Worm (Caenorhabditis elegans) whole organism, L2 larva: ENCODE results near the gene W01C8.1.

ENCODE experiments used
- C34F6.9 ChIP-seq: fragments of 150-350 bp; optimal IDR thresholded peaks from 2 replicates; lab custom pipeline; 2014; ENCODE audit warnings: missing biosample characterization, missing genetic modification characterization
- F13H6.1 ChIP-seq: sonication (generic microtip); optimal IDR thresholded peaks from 2 replicates; lab custom pipeline; 2016; ENCODE audit warnings: missing genetic modification characterization, missing compliant biosample characterization
- R02D3.7 ChIP-seq: fragments of 150-350 bp; optimal IDR thresholded peaks from 2 replicates; lab custom pipeline; 2014; ENCODE audit warnings: missing biosample characterization, missing genetic modification characterization
- Y55F3AM.14 ChIP-seq: fragments of 200-800 bp; sonication (Bioruptor generic); optimal IDR thresholded peaks from 2 replicates; lab custom pipeline; 2018; ENCODE audit warnings: mild to moderate bottlenecking, missing genetic modification characterization, missing compliant biosample characterization
- ZK546.5 ChIP-seq: sonication (generic microtip); optimal IDR thresholded peaks from 2 replicates; lab custom pipeline; 2017; ENCODE audit warnings: missing biosample characterization, missing genetic modification characterization
- alr-1 ChIP-seq: fragments of 150-350 bp; optimal IDR thresholded peaks from 2 replicates; lab custom pipeline; 2014; ENCODE audit warnings: missing biosample characterization, missing genetic modification characterization
- aly-2 ChIP-seq: fragments of 150-350 bp; optimal IDR thresholded peaks from 2 replicates; lab custom pipeline; 2014; ENCODE audit warnings: missing biosample characterization, missing genetic modification characterization
- ama-1 ChIP-seq: fragments of 150-350 bp; optimal IDR thresholded peaks from 2 replicates; lab custom pipeline; 2018; ENCODE audit warnings: inconsistent platforms
- blmp-1 ChIP-seq: sonication (generic microtip); optimal IDR thresholded peaks from 2 replicates; lab custom pipeline; 2017; ENCODE audit warnings: missing genetic modification characterization, mild to moderate bottlenecking, missing compliant biosample characterization, antibody characterized with exemption, moderate library complexity; ENCODE audit not compliant: insufficient read depth
- ceh-16 ChIP-seq: fragments of 150-350 bp; optimal IDR thresholded peaks from 2 replicates; lab custom pipeline; 2014; ENCODE audit warnings: missing biosample characterization, missing genetic modification characterization
- ceh-82 ChIP-seq: fragments of 150-350 bp; optimal IDR thresholded peaks from 2 replicates; lab custom pipeline; 2014; ENCODE audit warnings: missing biosample characterization, missing genetic modification characterization
- crh-2 ChIP-seq: sonication (generic microtip); optimal IDR thresholded peaks from 2 replicates; lab custom pipeline; 2017; ENCODE audit warnings: missing biosample characterization, missing genetic modification characterization
- dmd-4 ChIP-seq: sonication (generic microtip); optimal IDR thresholded peaks from 2 replicates; lab custom pipeline; 2017; ENCODE audit warnings: missing biosample characterization, missing genetic modification characterization
- egl-27 ChIP-seq: sonication (generic microtip); optimal IDR thresholded peaks from 3 replicates; lab custom pipeline; 2017; ENCODE audit warnings: missing biosample characterization, missing genetic modification reagents, missing genetic modification characterization
- elt-1 ChIP-seq: fragments of 150-350 bp; optimal IDR thresholded peaks from 2 replicates; lab custom pipeline; 2014; ENCODE audit warnings: missing biosample characterization, missing genetic modification characterization
- elt-3 ChIP-seq: sonication (generic microtip); optimal IDR thresholded peaks from 2 replicates; lab custom pipeline; 2017; ENCODE audit warnings: missing biosample characterization, missing genetic modification characterization
- fos-1 ChIP-seq: fragments of 150-350 bp; optimal IDR thresholded peaks from 2 replicates; lab custom pipeline; 2014; ENCODE audit warnings: missing biosample characterization, missing genetic modification characterization
- gmeb-1 ChIP-seq: fragments of 150-350 bp; optimal IDR thresholded peaks from 2 replicates; lab custom pipeline; 2014; ENCODE audit warnings: missing biosample characterization, missing genetic modification characterization
- lin-11 ChIP-seq: fragments of 150-350 bp; sonication (generic microtip); optimal IDR thresholded peaks from 2 replicates; lab custom pipeline; 2014; ENCODE audit warnings: missing biosample characterization, missing genetic modification characterization, inconsistent platforms, mixed read lengths
- lin-13 ChIP-seq: fragments of 150-350 bp; optimal IDR thresholded peaks from 2 replicates; lab custom pipeline; 2014; ENCODE audit warnings: missing biosample characterization, missing genetic modification reagents, missing genetic modification characterization
- lin-39 ChIP-seq: fragments of 150-350 bp; optimal IDR thresholded peaks from 2 replicates; lab custom pipeline; 2014; ENCODE audit warnings: missing biosample characterization, missing genetic modification reagents, missing genetic modification characterization
- lsy-2 ChIP-seq, 2 experiments: fragments of 150-350 bp in 1 of 2; sonication (generic microtip) in 1 of 2; optimal IDR thresholded peaks; 2 replicates each; lab custom pipeline; 2014 to 2017; ENCODE audit warnings: missing biosample characterization in 2 of 2, missing genetic modification characterization in 2 of 2
- mab-5 ChIP-seq: fragments of 150-350 bp; optimal IDR thresholded peaks from 2 replicates; lab custom pipeline; 2014; ENCODE audit warnings: missing biosample characterization, missing genetic modification characterization
- mbf-1 ChIP-seq: sonication (generic microtip); optimal IDR thresholded peaks from 2 replicates; lab custom pipeline; 2017; ENCODE audit warnings: missing biosample characterization, missing genetic modification characterization
- mdl-1 ChIP-seq, 2 experiments: fragments of 150-350 bp in 1 of 2; sonication (generic microtip) in 1 of 2; optimal IDR thresholded peaks; 2 replicates each; lab custom pipeline; 2017; ENCODE audit warnings: missing biosample characterization in 2 of 2, missing genetic modification characterization in 2 of 2
- nhr-10 ChIP-seq: sonication (generic microtip); optimal IDR thresholded peaks from 2 replicates; lab custom pipeline; 2017; ENCODE audit warnings: missing biosample characterization, missing genetic modification characterization
- nhr-11 ChIP-seq: fragments of 150-350 bp; optimal IDR thresholded peaks from 2 replicates; lab custom pipeline; 2014; ENCODE audit warnings: missing biosample characterization, missing genetic modification characterization
- nhr-12 ChIP-seq: fragments of 150-350 bp; optimal IDR thresholded peaks from 2 replicates; lab custom pipeline; 2014; ENCODE audit warnings: missing biosample characterization, missing genetic modification characterization
- nhr-129 ChIP-seq: fragments of 150-350 bp; optimal IDR thresholded peaks from 2 replicates; lab custom pipeline; 2014; ENCODE audit warnings: missing biosample characterization, missing genetic modification characterization
- nhr-21 ChIP-seq: fragments of 150-350 bp; optimal IDR thresholded peaks from 2 replicates; lab custom pipeline; 2014; ENCODE audit warnings: missing biosample characterization, missing genetic modification characterization
- nhr-23 ChIP-seq: fragments of 150-350 bp; optimal IDR thresholded peaks from 2 replicates; lab custom pipeline; 2014; ENCODE audit warnings: missing biosample characterization, missing genetic modification reagents, missing genetic modification characterization
- nhr-237 ChIP-seq: fragments of 150-350 bp; optimal IDR thresholded peaks from 2 replicates; lab custom pipeline; 2014; ENCODE audit warnings: missing biosample characterization, missing genetic modification characterization
- nhr-25 ChIP-seq: fragments of 150-350 bp; sonication (generic microtip); optimal IDR thresholded peaks from 3 replicates; lab custom pipeline; 2014; ENCODE audit warnings: missing biosample characterization, missing genetic modification characterization
- nhr-6 ChIP-seq: fragments of 150-350 bp; optimal IDR thresholded peaks from 2 replicates; lab custom pipeline; 2014; ENCODE audit warnings: missing biosample characterization, missing genetic modification characterization
- nhr-77 ChIP-seq: fragments of 150-350 bp; optimal IDR thresholded peaks from 2 replicates; lab custom pipeline; 2014; ENCODE audit warnings: missing biosample characterization, missing genetic modification characterization
- peb-1 ChIP-seq: fragments of 150-350 bp; optimal IDR thresholded peaks from 2 replicates; lab custom pipeline; 2014; ENCODE audit warnings: missing biosample characterization, missing genetic modification characterization
- sem-4 ChIP-seq: fragments of 150-350 bp; optimal IDR thresholded peaks from 2 replicates; lab custom pipeline; 2014; ENCODE audit warnings: missing biosample characterization, missing genetic modification reagents, missing genetic modification characterization
- skn-1 ChIP-seq: sonication (generic microtip); optimal IDR thresholded peaks from 2 replicates; lab custom pipeline; 2017; ENCODE audit warnings: missing biosample characterization, missing genetic modification characterization
- sma-3 ChIP-seq: sonication (generic microtip); optimal IDR thresholded peaks from 2 replicates; lab custom pipeline; 2016; ENCODE audit warnings: missing genetic modification reagents, missing genetic modification characterization, missing compliant biosample characterization
- sma-9 ChIP-seq, 2 experiments: fragments of 150-350 bp in 1 of 2; sonication (generic microtip) in 1 of 2; optimal IDR thresholded peaks; 2 replicates each; lab custom pipeline; 2014 to 2016; ENCODE audit warnings: missing genetic modification characterization in 2 of 2, mild to moderate bottlenecking in 1 of 2, missing biosample characterization in 1 of 2, missing compliant biosample characterization in 1 of 2, missing genetic modification reagents in 1 of 2, moderate library complexity in 1 of 2
- snpc-4 ChIP-seq: fragments of 150-350 bp; optimal IDR thresholded peaks from 2 replicates; lab custom pipeline; 2014; ENCODE audit warnings: missing biosample characterization, missing genetic modification characterization
- unc-39 ChIP-seq: fragments of 150-350 bp; optimal IDR thresholded peaks from 2 replicates; lab custom pipeline; 2014; ENCODE audit warnings: missing biosample characterization, missing genetic modification characterization
- unc-55 ChIP-seq: fragments of 150-350 bp; sonication (generic microtip); optimal IDR thresholded peaks from 3 replicates; lab custom pipeline; 2014; ENCODE audit warnings: missing biosample characterization, missing genetic modification reagents, missing genetic modification characterization
- unc-62 ChIP-seq: fragments of 150-350 bp; optimal IDR thresholded peaks from 2 replicates; lab custom pipeline; 2014; ENCODE audit warnings: missing biosample characterization, missing genetic modification reagents, missing genetic modification characterization
- zag-1 ChIP-seq: fragments of 150-350 bp; optimal IDR thresholded peaks from 2 replicates; lab custom pipeline; 2014; ENCODE audit warnings: missing biosample characterization, missing genetic modification characterization
- ztf-1 ChIP-seq: fragments of 200-800 bp; sonication (Bioruptor generic); conservative IDR thresholded peaks from 2 replicates; pipeline ENCODE4 v1.3.6; 2022; ENCODE audit warnings: missing genetic modification characterization, missing compliant biosample characterization
- ztf-11 ChIP-seq: sonication (generic microtip); optimal IDR thresholded peaks from 2 replicates; lab custom pipeline; 2017; ENCODE audit warnings: missing biosample characterization, missing genetic modification characterization
- ztf-4 ChIP-seq: fragments of 150-350 bp; optimal IDR thresholded peaks from 2 replicates; lab custom pipeline; 2014; ENCODE audit warnings: missing biosample characterization, missing genetic modification characterization

W01C8.1 gene

ce11 chrX:5653813-5654212, 38.4 kb upstream of the W01C8.1 start, which contains the start of gene T22B7.7:
Gene T22B7.7, minus strand, starts transcription at chrX:5654074.
- TF ChIP-seq ama-1 (lab: Kevin White, UChicago): no peak
- peak; percentile 19 for TF ChIP-seq fos-1 (tag; lab: Kevin White, UChicago)
- TF ChIP-seq gmeb-1 (tag; lab: Kevin White, UChicago): no peak
- TF ChIP-seq unc-39 (tag; lab: Kevin White, UChicago): no peak
- TF ChIP-seq nhr-12 (tag; lab: Kevin White, UChicago): no peak
- TF ChIP-seq unc-62 (GFP tag; lab: Kevin White, UChicago): no peak
- TF ChIP-seq R02D3.7 (tag; lab: Kevin White, UChicago): no peak
- TF ChIP-seq dmd-4 (tag; lab: Kevin White, UChicago): no peak
- no peak for TF ChIP-seq nhr-10 (tag; lab: Kevin White, UChicago)
- no peak for TF ChIP-seq unc-55
- TF ChIP-seq aly-2 (tag; lab: Kevin White, UChicago): no peak
- TF ChIP-seq ceh-16 (tag; lab: Kevin White, UChicago): no peak
- no peak for TF ChIP-seq zag-1 (tag; lab: Kevin White, UChicago)
- peak; percentile 71 for TF ChIP-seq Y55F3AM.14 (GFP tag; lab: Kevin White, UChicago)
- TF ChIP-seq crh-2: no peak
- no peak for TF ChIP-seq mbf-1 (tag; lab: Kevin White, UChicago)
- TF ChIP-seq F13H6.1 (tag; lab: Kevin White, UChicago): peak; percentile 67
- peak; percentile 25 for TF ChIP-seq egl-27 (tag; lab: Kevin White, UChicago)
- TF ChIP-seq snpc-4 (tag; lab: Kevin White, UChicago): no peak
- TF ChIP-seq nhr-129 (tag; lab: Kevin White, UChicago): no peak
- no peak for TF ChIP-seq elt-3
- peak; percentile 47 for TF ChIP-seq sma-9 (GFP tag; optimal IDR thresholded peaks at IDR 0.05; lab: Kevin White, UChicago)
- no peak for TF ChIP-seq sma-9 (tag; optimal IDR thresholded peaks at IDR 0.05; lab: Kevin White, UChicago)
- no peak for TF ChIP-seq alr-1 (tag; lab: Kevin White, UChicago)
- no peak for TF ChIP-seq blmp-1 (tag; lab: Kevin White, UChicago)
- no peak for TF ChIP-seq peb-1 (tag; lab: Kevin White, UChicago)
- TF ChIP-seq elt-1 (tag; lab: Kevin White, UChicago): no peak
- TF ChIP-seq ceh-82 (tag; lab: Kevin White, UChicago): no peak
- no peak for TF ChIP-seq skn-1
- no peak for TF ChIP-seq ZK546.5
- TF ChIP-seq ztf-1: no peak
- TF ChIP-seq C34F6.9 (tag; lab: Kevin White, UChicago): no peak
- TF ChIP-seq sem-4 (tag; lab: Kevin White, UChicago): peak; percentile 53
- no peak for TF ChIP-seq nhr-237 (tag; lab: Kevin White, UChicago)
- no peak for TF ChIP-seq nhr-21 (tag; lab: Kevin White, UChicago)
- TF ChIP-seq ztf-4 (tag; lab: Kevin White, UChicago): no peak
- TF ChIP-seq nhr-23: no peak
- TF ChIP-seq lin-13 (GFP tag; lab: Kevin White, UChicago): no peak
- TF ChIP-seq ztf-11: no peak
- no peak for TF ChIP-seq lin-39
- no peak for TF ChIP-seq nhr-25
- TF ChIP-seq mab-5: no peak
- no peak for TF ChIP-seq mdl-1 (tag; optimal IDR thresholded peaks at IDR 0.05; lab: Kevin White, UChicago)
- peak in 1 of 2 experiments; percentile 25 for TF ChIP-seq lsy-2 (tag; optimal IDR thresholded peaks at IDR 0.05; lab: Kevin White, UChicago)
- TF ChIP-seq nhr-6 (tag; lab: Kevin White, UChicago): no peak
- no peak for TF ChIP-seq nhr-11 (tag; lab: Kevin White, UChicago)
- TF ChIP-seq nhr-77 (tag; lab: Kevin White, UChicago): no peak
- no peak for TF ChIP-seq sma-3 (GFP tag; lab: Kevin White, UChicago)
- no peak for TF ChIP-seq lin-11
